Worm (Caenorhabditis elegans): ENCODE measurements around the gene ptrn-1.

- TF ChIP-seq ama-1 (optimal IDR thresholded peaks at IDR 0.05) (no peak), sea-1 (GFP tag; conservative IDR thresholded peaks at IDR 0.05) (no peak)
Measured at ce11 chrX:17054121-17054520, 24.1 kb upstream of the ptrn-1 start.
